Worm (Caenorhabditis elegans) whole organism, mixed stage, embryonic: ENCODE results near the gene clec-175.

ENCODE experiments used
- ceh-43 ChIP-seq: fragments of 200-800 bp; sonication (Bioruptor generic); optimal IDR thresholded peaks from 2 replicates; lab custom pipeline; 2018; ENCODE audit warnings: mild to moderate bottlenecking, missing genetic modification characterization, moderate library complexity, missing compliant biosample characterization
- drap-1 ChIP-seq: fragments of 200-800 bp; sonication (Bioruptor generic); optimal IDR thresholded peaks from 3 replicates; lab custom pipeline; 2018; ENCODE audit warnings: mild to moderate bottlenecking, missing genetic modification characterization, missing compliant biosample characterization
- elt-1 ChIP-seq: sonication (generic microtip); optimal IDR thresholded peaks from 2 replicates; lab custom pipeline; 2017; ENCODE audit warnings: missing genetic modification characterization, mild to moderate bottlenecking, missing compliant biosample characterization, antibody characterized with exemption, moderate library complexity, borderline replicate concordance; ENCODE audit not compliant: insufficient read depth
- lin-13 ChIP-seq: fragments of 150-350 bp; optimal IDR thresholded peaks from 2 replicates; lab custom pipeline; 2014; ENCODE audit warnings: missing biosample characterization, missing genetic modification characterization
- lsy-2 ChIP-seq: fragments of 150-350 bp; optimal IDR thresholded peaks from 2 replicates; lab custom pipeline; 2014; ENCODE audit warnings: missing biosample characterization, missing genetic modification characterization
- mab-5 ChIP-seq: fragments of 150-350 bp; optimal IDR thresholded peaks from 2 replicates; lab custom pipeline; 2014; ENCODE audit warnings: missing biosample characterization, missing genetic modification characterization
- nhr-237 ChIP-seq: fragments of 150-350 bp; optimal IDR thresholded peaks from 2 replicates; lab custom pipeline; 2014; ENCODE audit warnings: missing biosample characterization, missing genetic modification characterization
- nhr-76 ChIP-seq: sonication (generic microtip); optimal IDR thresholded peaks from 2 replicates; lab custom pipeline; 2017; ENCODE audit warnings: missing biosample characterization, missing genetic modification characterization
- pha-4 ChIP-seq: fragments of 150-350 bp; optimal IDR thresholded peaks from 2 replicates; lab custom pipeline; 2018; ENCODE audit warnings: missing biosample characterization, missing genetic modification reagents, missing genetic modification characterization
- snpc-4 ChIP-seq: fragments of 150-350 bp; optimal IDR thresholded peaks from 2 replicates; lab custom pipeline; 2014; ENCODE audit warnings: missing biosample characterization, missing genetic modification characterization
- unc-39 ChIP-seq: fragments of 150-350 bp; optimal IDR thresholded peaks from 2 replicates; lab custom pipeline; 2014; ENCODE audit warnings: missing biosample characterization, missing genetic modification characterization
- unc-62 ChIP-seq: fragments of 150-350 bp; optimal IDR thresholded peaks from 2 replicates; lab custom pipeline; 2014; ENCODE audit warnings: missing biosample characterization, missing genetic modification reagents, missing genetic modification characterization

ce11 chrIV:4411948-4412335 is 10.2 kb upstream of the clec-175 start:
- no peak for TF ChIP-seq lin-13 (tag; lab: Kevin White, UChicago)
- TF ChIP-seq lsy-2 (tag; lab: Kevin White, UChicago) = no peak
- no peak for TF ChIP-seq mab-5
- TF ChIP-seq elt-1 (tag; lab: Kevin White, UChicago) = no peak
- TF ChIP-seq unc-62 (GFP tag; lab: Kevin White, UChicago) = no peak
- no peak for TF ChIP-seq drap-1 (GFP tag; lab: Kevin White, UChicago)
- TF ChIP-seq ceh-43 = no peak
- no peak for TF ChIP-seq unc-39 (tag; lab: Kevin White, UChicago)
- no peak for TF ChIP-seq snpc-4 (tag; lab: Kevin White, UChicago)
- TF ChIP-seq nhr-237 (tag; lab: Kevin White, UChicago) = no peak
- TF ChIP-seq nhr-76 (tag; lab: Kevin White, UChicago) = no peak
- TF ChIP-seq pha-4 (tag; lab: Kevin White, UChicago) = no peak
